Fruit fly (Drosophila melanogaster): ENCODE results near the gene Mlp84B.
A peak's percentile ranks its signal among the peaks of the same experiment; 100 is the strongest.

The Mlp84B gene

DNA sequence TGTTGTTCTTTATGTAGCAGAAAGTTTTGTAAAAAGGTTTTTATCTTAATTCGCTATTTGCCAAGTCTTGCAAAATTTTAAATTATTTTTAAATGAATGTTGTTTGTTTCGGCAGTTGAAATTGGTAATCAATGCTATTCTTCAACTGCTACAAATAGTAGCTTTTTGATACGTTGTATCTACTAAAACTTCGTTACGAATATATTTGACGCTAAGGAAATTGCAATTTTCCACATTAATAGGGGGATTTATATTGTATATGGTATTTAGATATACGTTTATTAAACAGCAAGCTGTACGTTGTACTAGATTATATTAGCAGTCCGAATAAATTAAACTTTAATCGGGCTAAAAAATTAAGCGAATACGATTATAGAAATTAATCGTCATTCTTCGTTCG lies 13.7 kb upstream of the Mlp84B start, which contains the start of gene CG31493:
Gene CG31493 (plus strand): TSS at position 301 of the 400 bp plus-strand sequence.
- no peak for TF ChIP-seq noc (tag; optimal IDR thresholded peaks at IDR 0.05)

DNA sequence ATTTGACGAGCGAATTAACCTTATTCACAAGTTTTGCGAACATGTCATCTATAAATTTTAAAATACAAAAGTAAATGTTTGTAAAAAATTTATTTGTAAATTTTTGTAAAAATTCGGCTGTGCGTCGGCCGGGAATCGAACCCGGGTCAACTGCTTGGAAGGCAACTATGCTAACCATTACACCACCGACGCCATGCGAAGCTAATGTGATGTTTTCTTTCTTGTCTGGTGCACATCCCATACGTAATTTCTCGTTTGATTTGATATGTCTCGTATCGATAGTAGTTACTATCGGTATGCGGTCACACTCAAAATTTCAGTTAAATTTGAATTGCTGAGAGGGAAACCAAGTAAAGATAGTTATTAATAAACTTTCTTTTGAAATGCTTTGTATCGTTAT lies 13.3 kb upstream of the Mlp84B start:
- TF ChIP-seq noc (tag; optimal IDR thresholded peaks at IDR 0.05) = no peak

DNA sequence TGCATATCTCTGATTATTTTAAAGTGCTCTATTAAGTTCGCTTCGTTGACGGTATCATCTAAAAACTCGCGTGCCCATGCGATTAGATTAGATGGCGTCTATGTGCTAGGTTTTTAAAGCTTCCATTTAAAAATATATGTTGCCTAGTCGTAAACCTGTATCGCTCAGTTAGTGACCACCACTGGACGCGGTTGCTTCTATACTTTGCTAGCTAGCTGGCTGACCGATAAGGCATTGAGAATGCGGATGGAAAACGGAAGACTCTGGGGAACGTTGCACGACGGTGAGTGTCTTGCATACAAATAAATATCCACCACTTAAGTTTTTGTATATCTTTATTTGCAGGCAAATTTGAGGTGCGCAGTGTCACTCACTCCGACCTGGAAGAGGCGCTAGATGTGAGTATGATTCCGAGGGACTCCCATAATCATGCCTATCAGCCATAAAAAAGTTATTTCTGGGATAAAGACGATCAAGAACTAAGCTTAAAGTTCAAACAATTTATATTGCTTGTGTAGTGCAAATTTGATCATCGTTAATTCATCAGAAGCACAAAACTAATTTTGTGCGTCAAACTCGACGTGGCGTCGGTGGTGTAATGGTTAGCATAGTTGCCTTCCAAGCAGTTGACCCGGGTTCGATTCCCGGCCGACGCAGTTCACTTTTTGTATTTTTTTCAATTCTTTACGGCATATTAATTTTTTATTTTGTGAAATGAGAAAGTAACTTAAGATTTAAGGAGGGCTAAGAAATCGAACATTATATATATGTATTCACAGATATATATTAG lies 11.9 kb upstream of the Mlp84B start, which contains the start of gene CG31248:
Gene CG31248 (plus strand): TSS at position 41 of the 790 bp plus-strand sequence.
- TF ChIP-seq noc (tag; optimal IDR thresholded peaks at IDR 0.05) = peak; percentile 80

DNA sequence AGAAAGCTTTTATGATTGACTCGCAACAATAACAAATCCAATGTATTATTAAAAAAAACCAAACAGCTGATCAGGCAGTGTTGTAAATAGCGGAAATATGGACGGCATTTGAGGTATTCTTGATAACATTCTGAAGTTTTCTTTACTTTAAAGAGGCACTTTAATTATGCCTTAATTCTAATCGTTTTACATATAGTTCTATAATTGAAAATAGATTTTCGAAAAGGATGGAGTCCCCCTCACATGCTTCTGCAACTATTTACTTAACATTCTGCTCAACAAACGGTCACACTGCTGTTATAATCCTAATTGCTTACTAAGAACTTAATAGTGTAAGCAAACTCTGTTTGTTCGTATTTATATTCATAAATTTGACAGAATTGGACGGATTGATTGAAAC lies 10.4 kb upstream of the Mlp84B start, which contains the start of gene CG10068:
Gene CG10068 (minus strand): TSS at position 62 of the 400 bp plus-strand sequence.
- TF ChIP-seq noc (tag; optimal IDR thresholded peaks at IDR 0.05) = peak; percentile 84

DNA sequence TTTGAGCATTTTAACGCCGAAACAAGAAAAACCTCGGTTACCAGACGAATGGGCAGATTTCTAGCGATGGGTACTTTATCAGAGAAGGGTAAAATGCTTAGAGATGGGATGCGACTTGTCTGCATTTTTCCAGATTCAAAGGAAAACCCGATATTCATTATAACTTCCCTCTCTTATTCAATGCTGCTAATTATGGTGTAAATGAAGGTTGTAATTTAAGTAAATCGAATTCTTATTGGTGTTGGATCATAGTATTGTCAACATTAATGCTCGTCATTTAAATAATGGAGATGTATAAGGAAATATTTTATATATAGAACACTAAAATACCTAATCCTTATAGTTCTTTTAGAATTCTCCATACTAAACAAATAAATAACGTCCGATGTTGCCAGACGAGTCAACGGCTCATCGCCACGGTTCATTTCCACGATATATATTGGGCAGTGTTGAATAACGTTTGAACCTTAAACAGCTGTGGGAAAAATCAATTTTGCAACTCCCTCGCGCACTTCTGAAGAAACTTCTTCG lies 6.6 kb upstream of the Mlp84B start, which contains the start of the genes Alh and CG10098:
Gene Alh (minus strand): TSS at position 77 of the 531 bp plus-strand sequence.
Gene CG10098 (plus strand): TSS at position 440 of the 531 bp plus-strand sequence.
- peak; percentile 75 for TF ChIP-seq noc (tag; optimal IDR thresholded peaks at IDR 0.05)

dm6 chr3R:7123699-7124098 lies 6.2 kb upstream of the Mlp84B start:
- TF ChIP-seq noc (tag; optimal IDR thresholded peaks at IDR 0.05) = no peak

dm6 chr3R:7123073-7123572 lies 5.6 kb upstream of the Mlp84B start:
- TF ChIP-seq noc (tag; optimal IDR thresholded peaks at IDR 0.05) = no peak

dm6 chr3R:7122172-7123072 lies 4.9 kb upstream of the Mlp84B start:
- TF ChIP-seq noc (tag; optimal IDR thresholded peaks at IDR 0.05) = no peak

- TF ChIP-seq noc (tag; optimal IDR thresholded peaks at IDR 0.05) = no peak
Observed at dm6 chr3R:7116511-7116910, 1.0 kb downstream of the Mlp84B start.

dm6 chr3R:7112977-7113376 lies 4.6 kb downstream of the Mlp84B start:
- no peak for TF ChIP-seq noc (tag; optimal IDR thresholded peaks at IDR 0.05)

dm6 chr3R:7111206-7111858 lies 6.2 kb downstream of the Mlp84B start:
- TF ChIP-seq noc (tag; optimal IDR thresholded peaks at IDR 0.05) = no peak

- TF ChIP-seq noc (tag; optimal IDR thresholded peaks at IDR 0.05) = no peak
Observed at dm6 chr3R:7109760-7110303, 7.7 kb downstream of the Mlp84B start.

- TF ChIP-seq noc (tag; optimal IDR thresholded peaks at IDR 0.05) = peak; percentile 5
Observed at dm6 chr3R:7108589-7109312, 8.8 kb downstream of the Mlp84B start.
